Worm (Caenorhabditis elegans) whole organism, L3 larva: Measurements from ENCODE around the gene fut-1.

Experiments
- R02D3.7 ChIP-seq: fragments of 150-350 bp; optimal IDR thresholded peaks from 2 replicates; lab custom pipeline; 2014; ENCODE audit warnings: missing biosample characterization, missing genetic modification characterization
- ZK546.5 ChIP-seq: sonication (generic microtip); optimal IDR thresholded peaks from 2 replicates; lab custom pipeline; 2017; ENCODE audit warnings: missing biosample characterization, missing genetic modification characterization
- ceh-16 ChIP-seq: sonication (generic microtip); optimal IDR thresholded peaks from 2 replicates; lab custom pipeline; 2017; ENCODE audit warnings: missing biosample characterization, missing genetic modification characterization
- ceh-28 ChIP-seq: fragments of 150-350 bp; optimal IDR thresholded peaks from 2 replicates; lab custom pipeline; 2014; ENCODE audit warnings: missing biosample characterization, missing genetic modification reagents, missing genetic modification characterization
- ceh-82 ChIP-seq: fragments of 150-350 bp; optimal IDR thresholded peaks from 2 replicates; lab custom pipeline; 2014; ENCODE audit warnings: missing biosample characterization, missing genetic modification characterization
- egl-27 ChIP-seq: sonication (generic microtip); optimal IDR thresholded peaks from 4 replicates; lab custom pipeline; 2017; ENCODE audit warnings: missing biosample characterization, missing genetic modification reagents, missing genetic modification characterization
- egl-5 ChIP-seq: fragments of 150-350 bp; optimal IDR thresholded peaks from 2 replicates; lab custom pipeline; 2017; ENCODE audit warnings: missing biosample characterization, missing genetic modification reagents, missing genetic modification characterization, inconsistent platforms
- elt-2 ChIP-seq: sonication (generic microtip); optimal IDR thresholded peaks from 2 replicates; lab custom pipeline; 2016; ENCODE audit warnings: missing genetic modification reagents, mild to moderate bottlenecking, missing genetic modification characterization, missing compliant biosample characterization
- elt-3 ChIP-seq, 3 experiments: fragments of 150-350 bp in 1 of 3; sonication (generic microtip) in 2 of 3; optimal IDR thresholded peaks; 2 replicates in 2 of 3; 4 replicates in 1 of 3; lab custom pipeline; 2014 to 2017; ENCODE audit warnings: missing biosample characterization in 3 of 3, missing genetic modification characterization in 3 of 3
- eor-1 ChIP-seq, 2 experiments: fragments of 150-350 bp; optimal IDR thresholded peaks; 2 replicates each; lab custom pipeline; 2014 to 2018; ENCODE audit warnings: missing biosample characterization in 2 of 2, missing genetic modification characterization in 2 of 2
- fkh-10 ChIP-seq: sonication (generic microtip); optimal IDR thresholded peaks from 2 replicates; lab custom pipeline; 2017; ENCODE audit warnings: missing biosample characterization, missing genetic modification reagents, missing genetic modification characterization
- fkh-2 ChIP-seq: fragments of 150-350 bp; optimal IDR thresholded peaks from 2 replicates; lab custom pipeline; 2014; ENCODE audit warnings: missing biosample characterization, missing genetic modification reagents, missing genetic modification characterization
- fos-1 ChIP-seq: fragments of 150-350 bp; optimal IDR thresholded peaks from 2 replicates; lab custom pipeline; 2014; ENCODE audit warnings: missing biosample characterization, missing genetic modification characterization
- jun-1 ChIP-seq: fragments of 150-350 bp; optimal IDR thresholded peaks from 2 replicates; lab custom pipeline; 2014; ENCODE audit warnings: missing biosample characterization, missing genetic modification reagents, missing genetic modification characterization
- lin-15B ChIP-seq: fragments of 150-350 bp; optimal IDR thresholded peaks from 2 replicates; lab custom pipeline; 2014; ENCODE audit warnings: missing biosample characterization, missing genetic modification characterization
- lin-39 ChIP-seq: fragments of 150-350 bp; optimal IDR thresholded peaks from 2 replicates; lab custom pipeline; 2018; ENCODE audit warnings: missing biosample characterization, missing genetic modification reagents, missing genetic modification characterization
- lsy-12 ChIP-seq: sonication (generic microtip); optimal IDR thresholded peaks from 2 replicates; lab custom pipeline; 2016; ENCODE audit warnings: mild to moderate bottlenecking, missing genetic modification characterization, missing compliant biosample characterization
- mdl-1 ChIP-seq: fragments of 150-350 bp; optimal IDR thresholded peaks from 2 replicates; lab custom pipeline; 2014; ENCODE audit warnings: missing biosample characterization, missing genetic modification characterization
- mml-1 ChIP-seq: fragments of 150-350 bp; sonication (generic microtip); optimal IDR thresholded peaks from 3 replicates; lab custom pipeline; 2014; ENCODE audit warnings: missing biosample characterization, missing genetic modification characterization
- nfya-1 ChIP-seq: sonication (generic microtip); optimal IDR thresholded peaks from 2 replicates; lab custom pipeline; 2017; ENCODE audit warnings: missing genetic modification characterization, mild to moderate bottlenecking, missing compliant biosample characterization, antibody characterized with exemption, moderate library complexity; ENCODE audit not compliant: insufficient read depth
- nhr-11 ChIP-seq: fragments of 150-350 bp; optimal IDR thresholded peaks from 2 replicates; lab custom pipeline; 2014; ENCODE audit warnings: missing biosample characterization, missing genetic modification characterization
- nhr-23 ChIP-seq: fragments of 150-350 bp; optimal IDR thresholded peaks from 2 replicates; lab custom pipeline; 2014; ENCODE audit warnings: missing biosample characterization, missing genetic modification reagents, missing genetic modification characterization
- nhr-25 ChIP-seq: sonication (generic microtip); optimal IDR thresholded peaks from 2 replicates; lab custom pipeline; 2017; ENCODE audit warnings: missing biosample characterization, missing genetic modification characterization
- nhr-28 ChIP-seq: fragments of 150-350 bp; optimal IDR thresholded peaks from 2 replicates; lab custom pipeline; 2014; ENCODE audit warnings: missing biosample characterization, missing genetic modification characterization
- nhr-43 ChIP-seq: sonication (generic microtip); optimal IDR thresholded peaks from 2 replicates; lab custom pipeline; 2016; ENCODE audit warnings: mild to moderate bottlenecking, missing genetic modification characterization, missing compliant biosample characterization; ENCODE audit not compliant: poor library complexity, severe bottlenecking
- nhr-67 ChIP-seq: fragments of 150-350 bp; optimal IDR thresholded peaks from 2 replicates; lab custom pipeline; 2014; ENCODE audit warnings: missing biosample characterization, missing genetic modification characterization
- nhr-76 ChIP-seq: fragments of 150-350 bp; sonication (generic microtip); optimal IDR thresholded peaks from 5 replicates; lab custom pipeline; 2014; ENCODE audit warnings: missing biosample characterization, missing genetic modification characterization
- nhr-77 ChIP-seq: fragments of 150-350 bp; optimal IDR thresholded peaks from 2 replicates; lab custom pipeline; 2014; ENCODE audit warnings: missing biosample characterization, missing genetic modification characterization
- pha-4 ChIP-seq: fragments of 150-350 bp; optimal IDR thresholded peaks from 2 replicates; lab custom pipeline; 2014; ENCODE audit warnings: missing biosample characterization, missing genetic modification reagents, missing genetic modification characterization
- pqm-1 ChIP-seq: fragments of 150-350 bp; optimal IDR thresholded peaks from 2 replicates; lab custom pipeline; 2017; ENCODE audit warnings: missing biosample characterization, missing genetic modification characterization, inconsistent platforms
- sea-2 ChIP-seq: fragments of 150-350 bp; sonication (generic microtip); optimal IDR thresholded peaks from 4 replicates; lab custom pipeline; 2014; ENCODE audit warnings: missing biosample characterization, missing genetic modification reagents, missing genetic modification characterization
- snpc-4 ChIP-seq: fragments of 150-350 bp; optimal IDR thresholded peaks from 2 replicates; lab custom pipeline; 2014; ENCODE audit warnings: missing biosample characterization, missing genetic modification characterization
- tbx-2 ChIP-seq: sonication (generic microtip); optimal IDR thresholded peaks from 2 replicates; lab custom pipeline; 2016; ENCODE audit warnings: mild to moderate bottlenecking, missing genetic modification characterization, missing compliant biosample characterization
- unc-39 ChIP-seq: sonication (generic microtip); optimal IDR thresholded peaks from 4 replicates; lab custom pipeline; 2017; ENCODE audit warnings: missing biosample characterization, missing genetic modification characterization
- unc-62 ChIP-seq: fragments of 150-350 bp; sonication (generic microtip); optimal IDR thresholded peaks from 4 replicates; lab custom pipeline; 2014; ENCODE audit warnings: missing biosample characterization, missing genetic modification reagents, missing genetic modification characterization
- ztf-11 ChIP-seq: fragments of 150-350 bp; optimal IDR thresholded peaks from 2 replicates; lab custom pipeline; 2014; ENCODE audit warnings: missing biosample characterization, missing genetic modification characterization

The fut-1 gene

DNA sequence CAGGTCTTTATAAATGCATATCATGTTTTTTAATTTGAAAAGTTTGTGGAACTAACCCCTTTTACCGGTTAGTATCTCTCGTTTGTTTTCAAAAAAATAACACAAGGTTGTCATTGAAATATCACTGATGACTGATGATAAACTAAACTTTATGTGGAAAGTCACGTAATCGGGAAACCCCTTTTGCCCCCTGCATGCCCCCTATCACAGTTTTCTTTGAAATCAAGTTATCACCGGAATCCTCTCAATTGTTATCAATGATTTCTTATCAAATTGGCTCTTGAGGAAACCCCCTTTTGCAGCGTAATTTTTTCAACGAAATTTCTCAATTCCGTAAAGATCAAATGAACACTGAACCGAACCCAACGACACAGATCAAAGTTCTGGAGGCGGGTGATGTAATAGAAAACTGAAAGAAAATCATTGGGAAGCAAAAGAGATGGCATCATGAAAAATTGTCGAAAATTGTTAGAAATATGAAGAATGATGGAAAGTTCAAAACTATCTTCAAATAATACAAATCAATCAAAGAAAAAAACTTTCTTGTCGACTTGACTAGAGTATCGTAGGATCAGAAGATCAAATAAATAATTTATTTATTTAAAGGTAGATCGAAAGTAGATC is 19.0 kb downstream of the fut-1 start:
- TF ChIP-seq nhr-28 (tag; lab: Kevin White, UChicago): no peak
- TF ChIP-seq unc-39: no peak
- TF ChIP-seq ceh-28 (tag; lab: Kevin White, UChicago): no peak
- TF ChIP-seq fos-1 (tag; lab: Kevin White, UChicago): peak; percentile 66
- TF ChIP-seq R02D3.7 (tag; lab: Kevin White, UChicago): peak; percentile 7
- no peak for TF ChIP-seq fkh-10
- TF ChIP-seq sea-2 (GFP tag; lab: Kevin White, UChicago): no peak
- TF ChIP-seq ceh-16: no peak
- TF ChIP-seq nhr-11 (tag; lab: Kevin White, UChicago): no peak
- no peak for TF ChIP-seq nhr-76 (tag; lab: Kevin White, UChicago)
- TF ChIP-seq nhr-43: peak; percentile 65
- no peak for TF ChIP-seq egl-27 (tag; lab: Kevin White, UChicago)
- no peak for TF ChIP-seq lin-15B (tag; lab: Kevin White, UChicago)
- no peak for TF ChIP-seq lsy-12 (tag; lab: Kevin White, UChicago)
- TF ChIP-seq elt-3 (tag; optimal IDR thresholded peaks at IDR 0.05; lab: Kevin White, UChicago): peak; percentile 42 to 91 (median 87)
- peak; percentile 67 for TF ChIP-seq jun-1 (tag; lab: Kevin White, UChicago)
- peak; percentile 88 for TF ChIP-seq pqm-1
- peak; percentile 51 for TF ChIP-seq nhr-23
- TF ChIP-seq nfya-1 (tag; lab: Kevin White, UChicago): peak; percentile 17
- TF ChIP-seq mdl-1 (tag; lab: Kevin White, UChicago): peak; percentile 39
- TF ChIP-seq nhr-25: peak; percentile 6
- no peak for TF ChIP-seq mml-1 (tag; lab: Kevin White, UChicago)
- TF ChIP-seq ztf-11 (tag; lab: Kevin White, UChicago): no peak
- TF ChIP-seq elt-2 (tag; lab: Kevin White, UChicago): peak; percentile 95

DNA sequence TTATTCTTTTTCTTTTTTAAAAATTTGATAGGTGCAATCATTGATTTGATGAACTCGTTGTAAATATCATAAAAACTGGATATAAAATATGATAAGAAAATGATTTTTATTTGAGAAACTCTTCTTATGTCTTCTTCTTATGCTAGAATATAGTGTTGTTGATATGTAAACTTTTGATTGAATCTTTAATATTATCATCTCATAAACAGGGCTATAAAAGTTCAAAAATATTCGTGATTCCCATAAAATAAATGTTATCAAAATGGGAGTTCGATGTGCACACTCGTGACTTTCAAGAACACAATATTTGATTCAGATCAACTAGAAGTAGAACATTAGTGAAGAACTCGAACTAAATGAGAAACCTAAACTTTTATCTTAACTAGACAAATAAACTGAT is 20.4 kb downstream of the fut-1 start:
- TF ChIP-seq nhr-28 (tag; lab: Kevin White, UChicago) (no peak), jun-1 (tag; lab: Kevin White, UChicago) (peak; percentile 47), mml-1 (tag; lab: Kevin White, UChicago) (no peak), pqm-1 (peak; percentile 80), lin-39 (tag; lab: Kevin White, UChicago) (no peak), nfya-1 (tag; lab: Kevin White, UChicago) (no peak), elt-2 (tag; lab: Kevin White, UChicago) (peak; percentile 89), lin-15B (tag; lab: Kevin White, UChicago) (no peak), nhr-43 (no peak), unc-62 (no peak), tbx-2 (no peak), ceh-28 (tag; lab: Kevin White, UChicago) (no peak), eor-1 (tag; optimal IDR thresholded peaks at IDR 0.05; lab: Kevin White, UChicago) (no peak), snpc-4 (tag; lab: Kevin White, UChicago) (no peak), pha-4 (tag; lab: Kevin White, UChicago) (peak; percentile 52), egl-5 (tag; lab: Kevin White, UChicago) (no peak), unc-39 (no peak), ZK546.5 (no peak), nhr-77 (tag; lab: Kevin White, UChicago) (no peak), fkh-2 (tag; lab: Kevin White, UChicago) (no peak), ceh-16 (no peak), ztf-11 (tag; lab: Kevin White, UChicago) (no peak), nhr-67 (no peak), nhr-25 (no peak), nhr-11 (tag; lab: Kevin White, UChicago) (no peak), ceh-82 (tag; lab: Kevin White, UChicago) (no peak)

DNA sequence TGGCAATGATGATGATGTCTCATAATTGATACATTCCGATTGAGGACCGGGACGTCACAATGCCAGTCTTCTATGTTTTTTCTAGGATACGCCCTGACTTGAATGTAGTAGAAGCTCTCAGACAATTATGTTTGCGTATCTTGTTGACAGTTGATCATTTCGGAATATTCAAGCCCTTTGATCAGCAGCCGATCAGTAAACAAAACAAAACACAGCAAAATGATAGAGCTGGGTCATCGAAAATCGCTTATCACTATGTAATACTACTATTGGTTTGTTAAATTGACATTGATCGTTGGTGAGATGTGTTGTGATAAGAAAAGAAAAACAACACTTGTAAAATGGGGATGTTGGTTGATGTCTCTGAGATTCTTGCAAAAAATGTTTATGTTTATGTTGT is 21.1 kb downstream of the fut-1 start:
- TF ChIP-seq R02D3.7 (tag; lab: Kevin White, UChicago) (no peak), elt-2 (tag; lab: Kevin White, UChicago) (peak; percentile 7), jun-1 (tag; lab: Kevin White, UChicago) (no peak), sea-2 (GFP tag; lab: Kevin White, UChicago) (no peak)
